Worm (Caenorhabditis elegans) whole organism, young adult: ENCODE results near the gene F01F1.14.

Experiments used
- F49E8.2 ChIP-seq: sonication (generic microtip); optimal IDR thresholded peaks from 3 replicates; lab custom pipeline; 2017; ENCODE audit warnings: missing genetic modification characterization, mild to moderate bottlenecking, missing compliant biosample characterization, antibody characterized with exemption, moderate library complexity; ENCODE audit not compliant: insufficient read depth
- snpc-4 ChIP-seq, 5 experiments: fragments of 150-350 bp in 1 of 5; sonication (generic microtip) in 4 of 5; optimal IDR thresholded peaks; 2 replicates each; lab custom pipeline; 2014 to 2018; ENCODE audit warnings: missing genetic modification characterization in 5 of 5, missing biosample characterization in 3 of 5, antibody characterized with exemption in 2 of 5, mild to moderate bottlenecking in 2 of 5, missing compliant biosample characterization in 2 of 5, missing genotype in 2 of 5, moderate library complexity in 2 of 5, missing genetic modification reagents in 1 of 5

- no peak for TF ChIP-seq F49E8.2 (tag; lab: Kevin White, UChicago)
- no peak for TF ChIP-seq snpc-4 (GFP tag; optimal IDR thresholded peaks at IDR 0.05; lab: Kevin White, UChicago)
- TF ChIP-seq snpc-4 (tag; optimal IDR thresholded peaks at IDR 0.05; lab: Kevin White, UChicago) = no peak
Measured at ce11 chrIII:5840815-5841573, 41.7 kb downstream of the F01F1.14 start.
